Fruit fly (Drosophila melanogaster): ENCODE measurements around the gene ND-75.

ND-75 gene

dm6 chrX:8202724-8203362, 48.6 kb downstream of the ND-75 start (continued):
- TF ChIP-seq Blimp-1 (GFP tag; optimal IDR thresholded peaks at IDR 0.05) (peak; percentile 29), Meics (GFP tag; optimal IDR thresholded peaks at IDR 0.05) (peak; percentile 21), Med (GFP tag) (peak; percentile 77), CG8765 (GFP tag; IDR thresholded peaks at IDR 0.05) (no peak), Pdp1 (GFP tag; optimal IDR thresholded peaks at IDR 0.05) (peak in 1 of 2 experiments; percentile 21), sisA (GFP tag; IDR thresholded peaks at IDR 0.05) (0 out of 2 replicates have a peak, but pooled peaks have one; percentile 7), Xrp1 (GFP tag; IDR thresholded peaks at IDR 0.05) (peak; percentile 37; the same call in 1 of the 2 replicates), lab (GFP tag; optimal IDR thresholded peaks at IDR 0.05) (peak; percentile 48), inv (GFP tag; IDR thresholded peaks at IDR 0.05; ENCODE audit: partially characterized antibody) (no peak), CG34422 (GFP tag; IDR thresholded peaks at IDR 0.05) (0 out of 3 replicates have a peak, but pooled peaks have one; percentile 28), Doc3 (GFP tag; IDR thresholded peaks at IDR 0.05; ENCODE audit: partially characterized antibody) (no peak), crol (GFP tag; IDR thresholded peaks at IDR 0.05) (peak; percentile 62; the same call in 1 of the 2 replicates), slbo (GFP tag; IDR thresholded peaks at IDR 0.05) (peak; percentile 45), klu (GFP tag; IDR thresholded peaks at IDR 0.05) (no peak), CG2120 (GFP tag; optimal IDR thresholded peaks at IDR 0.05) (peak; percentile 42), Nf-YC (tag; optimal IDR thresholded peaks at IDR 0.05) (peak; percentile 14), MESR4 (GFP tag; optimal IDR thresholded peaks at IDR 0.05) (no peak), so (GFP tag; IDR thresholded peaks at IDR 0.05) (no peak), PHDP (tag; optimal IDR thresholded peaks at IDR 0.05) (peak; percentile 23), Fer1 (GFP tag; optimal IDR thresholded peaks at IDR 0.05) (peak; percentile 26), unpg (GFP tag; optimal IDR thresholded peaks at IDR 0.05) (peak; percentile 27), Hr51 (GFP tag; optimal IDR thresholded peaks at IDR 0.05) (peak in 1 of 2 experiments; percentile 56), fd96Cb (tag; optimal IDR thresholded peaks at IDR 0.05) (no peak), NC2α (GFP tag; optimal IDR thresholded peaks at IDR 0.05) (no peak), CG17385 (GFP tag; optimal IDR thresholded peaks at IDR 0.05) (peak; percentile 2), CG6791 (GFP tag; IDR thresholded peaks at IDR 0.05; ENCODE audit: partially characterized antibody) (no peak), bsh (GFP tag; optimal IDR thresholded peaks at IDR 0.05) (peak in 1 of 2 experiments; percentile 12), H2.0 (GFP tag; IDR thresholded peaks at IDR 0.05) (0 out of 2 replicates have a peak, but pooled peaks have one; percentile 12), Ptx1 (GFP tag; IDR thresholded peaks at IDR 0.05) (peak; percentile 38; the same call in 1 of the 2 replicates), CG12744 (GFP tag; optimal IDR thresholded peaks at IDR 0.05) (no peak), CG12391 (tag; optimal IDR thresholded peaks at IDR 0.05) (peak; percentile 28), CG18599 (GFP tag; optimal IDR thresholded peaks at IDR 0.05) (peak; percentile 61), Bgb (GFP tag; IDR thresholded peaks at IDR 0.05; ENCODE audit: partially characterized antibody) (no peak), cwo (GFP tag; optimal IDR thresholded peaks at IDR 0.05) (peak; percentile 43), CG31441 (GFP tag; IDR thresholded peaks at IDR 0.05) (0 out of 2 replicates have a peak, but pooled peaks have one; percentile 24), Hr3 (GFP tag; optimal IDR thresholded peaks at IDR 0.05) (peak; percentile 10), CG9817 (tag; optimal IDR thresholded peaks at IDR 0.05) (peak; percentile 4), sob (GFP tag; IDR thresholded peaks at IDR 0.05) (0 out of 2 replicates have a peak, but pooled peaks have one; percentile 18), Sox102F (GFP tag; optimal IDR thresholded peaks at IDR 0.05) (peak; percentile 25), sqz (GFP tag; optimal IDR thresholded peaks at IDR 0.05) (no peak), CG32532 (GFP tag; IDR thresholded peaks at IDR 0.05) (0 out of 2 replicates have a peak, but pooled peaks have one; percentile 10), Hr39 (optimal IDR thresholded peaks at IDR 0.05) (peak; percentile 7), jing (GFP tag; optimal IDR thresholded peaks at IDR 0.05) (peak; percentile 13), CG2678 (tag; optimal IDR thresholded peaks at IDR 0.05) (peak; percentile 64), CG3281 (GFP tag; optimal IDR thresholded peaks at IDR 0.05) (peak; percentile 41), ssp (GFP tag; IDR thresholded peaks at IDR 0.05) (0 out of 2 replicates have a peak, but pooled peaks have one; percentile 5), Hsf (GFP tag; optimal IDR thresholded peaks at IDR 0.05) (peak; percentile 10), schlank (tag; optimal IDR thresholded peaks at IDR 0.05) (no peak)
